Worm (Caenorhabditis elegans) whole organism, L2 larva: ENCODE results near the gene nspg-7.2.
A peak's percentile ranks its signal among the peaks of the same experiment; 100 is the strongest.

Experiments
- C34F6.9 ChIP-seq: fragments of 150-350 bp; optimal IDR thresholded peaks from 2 replicates; lab custom pipeline; 2014; ENCODE audit warnings: missing biosample characterization, missing genetic modification characterization
- R02D3.7 ChIP-seq: fragments of 150-350 bp; optimal IDR thresholded peaks from 2 replicates; lab custom pipeline; 2014; ENCODE audit warnings: missing biosample characterization, missing genetic modification characterization
- Y55F3AM.14 ChIP-seq: fragments of 200-800 bp; sonication (Bioruptor generic); optimal IDR thresholded peaks from 2 replicates; lab custom pipeline; 2018; ENCODE audit warnings: mild to moderate bottlenecking, missing genetic modification characterization, missing compliant biosample characterization
- ZK546.5 ChIP-seq: sonication (generic microtip); optimal IDR thresholded peaks from 2 replicates; lab custom pipeline; 2017; ENCODE audit warnings: missing biosample characterization, missing genetic modification characterization
- alr-1 ChIP-seq: fragments of 150-350 bp; optimal IDR thresholded peaks from 2 replicates; lab custom pipeline; 2014; ENCODE audit warnings: missing biosample characterization, missing genetic modification characterization
- aly-2 ChIP-seq: fragments of 150-350 bp; optimal IDR thresholded peaks from 2 replicates; lab custom pipeline; 2014; ENCODE audit warnings: missing biosample characterization, missing genetic modification characterization
- blmp-1 ChIP-seq: sonication (generic microtip); optimal IDR thresholded peaks from 2 replicates; lab custom pipeline; 2017; ENCODE audit warnings: missing genetic modification characterization, mild to moderate bottlenecking, missing compliant biosample characterization, antibody characterized with exemption, moderate library complexity; ENCODE audit not compliant: insufficient read depth
- ceh-82 ChIP-seq: fragments of 150-350 bp; optimal IDR thresholded peaks from 2 replicates; lab custom pipeline; 2014; ENCODE audit warnings: missing biosample characterization, missing genetic modification characterization
- dmd-4 ChIP-seq: sonication (generic microtip); optimal IDR thresholded peaks from 2 replicates; lab custom pipeline; 2017; ENCODE audit warnings: missing biosample characterization, missing genetic modification characterization
- egl-27 ChIP-seq: sonication (generic microtip); optimal IDR thresholded peaks from 3 replicates; lab custom pipeline; 2017; ENCODE audit warnings: missing biosample characterization, missing genetic modification reagents, missing genetic modification characterization
- elt-1 ChIP-seq: fragments of 150-350 bp; optimal IDR thresholded peaks from 2 replicates; lab custom pipeline; 2014; ENCODE audit warnings: missing biosample characterization, missing genetic modification characterization
- elt-3 ChIP-seq: sonication (generic microtip); optimal IDR thresholded peaks from 2 replicates; lab custom pipeline; 2017; ENCODE audit warnings: missing biosample characterization, missing genetic modification characterization
- fos-1 ChIP-seq: fragments of 150-350 bp; optimal IDR thresholded peaks from 2 replicates; lab custom pipeline; 2014; ENCODE audit warnings: missing biosample characterization, missing genetic modification characterization
- gmeb-1 ChIP-seq: fragments of 150-350 bp; optimal IDR thresholded peaks from 2 replicates; lab custom pipeline; 2014; ENCODE audit warnings: missing biosample characterization, missing genetic modification characterization
- lin-11 ChIP-seq: fragments of 150-350 bp; sonication (generic microtip); optimal IDR thresholded peaks from 2 replicates; lab custom pipeline; 2014; ENCODE audit warnings: missing biosample characterization, missing genetic modification characterization, inconsistent platforms, mixed read lengths
- lin-13 ChIP-seq: fragments of 150-350 bp; optimal IDR thresholded peaks from 2 replicates; lab custom pipeline; 2014; ENCODE audit warnings: missing biosample characterization, missing genetic modification reagents, missing genetic modification characterization
- lsy-2 ChIP-seq, 2 experiments: fragments of 150-350 bp in 1 of 2; sonication (generic microtip) in 1 of 2; optimal IDR thresholded peaks; 2 replicates each; lab custom pipeline; 2014 to 2017; ENCODE audit warnings: missing biosample characterization in 2 of 2, missing genetic modification characterization in 2 of 2
- mab-5 ChIP-seq: fragments of 150-350 bp; optimal IDR thresholded peaks from 2 replicates; lab custom pipeline; 2014; ENCODE audit warnings: missing biosample characterization, missing genetic modification characterization
- mbf-1 ChIP-seq: sonication (generic microtip); optimal IDR thresholded peaks from 2 replicates; lab custom pipeline; 2017; ENCODE audit warnings: missing biosample characterization, missing genetic modification characterization
- mdl-1 ChIP-seq, 2 experiments: fragments of 150-350 bp in 1 of 2; sonication (generic microtip) in 1 of 2; optimal IDR thresholded peaks; 2 replicates each; lab custom pipeline; 2017; ENCODE audit warnings: missing biosample characterization in 2 of 2, missing genetic modification characterization in 2 of 2
- nhr-10 ChIP-seq: sonication (generic microtip); optimal IDR thresholded peaks from 2 replicates; lab custom pipeline; 2017; ENCODE audit warnings: missing biosample characterization, missing genetic modification characterization
- nhr-11 ChIP-seq: fragments of 150-350 bp; optimal IDR thresholded peaks from 2 replicates; lab custom pipeline; 2014; ENCODE audit warnings: missing biosample characterization, missing genetic modification characterization
- nhr-12 ChIP-seq: fragments of 150-350 bp; optimal IDR thresholded peaks from 2 replicates; lab custom pipeline; 2014; ENCODE audit warnings: missing biosample characterization, missing genetic modification characterization
- nhr-129 ChIP-seq: fragments of 150-350 bp; optimal IDR thresholded peaks from 2 replicates; lab custom pipeline; 2014; ENCODE audit warnings: missing biosample characterization, missing genetic modification characterization
- nhr-23 ChIP-seq: fragments of 150-350 bp; optimal IDR thresholded peaks from 2 replicates; lab custom pipeline; 2014; ENCODE audit warnings: missing biosample characterization, missing genetic modification reagents, missing genetic modification characterization
- nhr-237 ChIP-seq: fragments of 150-350 bp; optimal IDR thresholded peaks from 2 replicates; lab custom pipeline; 2014; ENCODE audit warnings: missing biosample characterization, missing genetic modification characterization
- nhr-25 ChIP-seq: fragments of 150-350 bp; sonication (generic microtip); optimal IDR thresholded peaks from 3 replicates; lab custom pipeline; 2014; ENCODE audit warnings: missing biosample characterization, missing genetic modification characterization
- nhr-77 ChIP-seq: fragments of 150-350 bp; optimal IDR thresholded peaks from 2 replicates; lab custom pipeline; 2014; ENCODE audit warnings: missing biosample characterization, missing genetic modification characterization
- peb-1 ChIP-seq: fragments of 150-350 bp; optimal IDR thresholded peaks from 2 replicates; lab custom pipeline; 2014; ENCODE audit warnings: missing biosample characterization, missing genetic modification characterization
- sem-4 ChIP-seq: fragments of 150-350 bp; optimal IDR thresholded peaks from 2 replicates; lab custom pipeline; 2014; ENCODE audit warnings: missing biosample characterization, missing genetic modification reagents, missing genetic modification characterization
- skn-1 ChIP-seq: sonication (generic microtip); optimal IDR thresholded peaks from 2 replicates; lab custom pipeline; 2017; ENCODE audit warnings: missing biosample characterization, missing genetic modification characterization
- sma-3 ChIP-seq: sonication (generic microtip); optimal IDR thresholded peaks from 2 replicates; lab custom pipeline; 2016; ENCODE audit warnings: missing genetic modification reagents, missing genetic modification characterization, missing compliant biosample characterization
- sma-9 ChIP-seq, 2 experiments: fragments of 150-350 bp in 1 of 2; sonication (generic microtip) in 1 of 2; optimal IDR thresholded peaks; 2 replicates each; lab custom pipeline; 2014 to 2016; ENCODE audit warnings: missing genetic modification characterization in 2 of 2, mild to moderate bottlenecking in 1 of 2, missing biosample characterization in 1 of 2, missing compliant biosample characterization in 1 of 2, missing genetic modification reagents in 1 of 2, moderate library complexity in 1 of 2
- snpc-4 ChIP-seq: fragments of 150-350 bp; optimal IDR thresholded peaks from 2 replicates; lab custom pipeline; 2014; ENCODE audit warnings: missing biosample characterization, missing genetic modification characterization
- unc-39 ChIP-seq: fragments of 150-350 bp; optimal IDR thresholded peaks from 2 replicates; lab custom pipeline; 2014; ENCODE audit warnings: missing biosample characterization, missing genetic modification characterization
- unc-55 ChIP-seq: fragments of 150-350 bp; sonication (generic microtip); optimal IDR thresholded peaks from 3 replicates; lab custom pipeline; 2014; ENCODE audit warnings: missing biosample characterization, missing genetic modification reagents, missing genetic modification characterization
- unc-62 ChIP-seq: fragments of 150-350 bp; optimal IDR thresholded peaks from 2 replicates; lab custom pipeline; 2014; ENCODE audit warnings: missing biosample characterization, missing genetic modification reagents, missing genetic modification characterization
- zag-1 ChIP-seq: fragments of 150-350 bp; optimal IDR thresholded peaks from 2 replicates; lab custom pipeline; 2014; ENCODE audit warnings: missing biosample characterization, missing genetic modification characterization
- ztf-1 ChIP-seq: fragments of 200-800 bp; sonication (Bioruptor generic); conservative IDR thresholded peaks from 2 replicates; pipeline ENCODE4 v1.3.6; 2022; ENCODE audit warnings: missing genetic modification characterization, missing compliant biosample characterization
- ztf-11 ChIP-seq: sonication (generic microtip); optimal IDR thresholded peaks from 2 replicates; lab custom pipeline; 2017; ENCODE audit warnings: missing biosample characterization, missing genetic modification characterization
- ztf-4 ChIP-seq: fragments of 150-350 bp; optimal IDR thresholded peaks from 2 replicates; lab custom pipeline; 2014; ENCODE audit warnings: missing biosample characterization, missing genetic modification characterization

nspg-7.2 gene

ce11 chrIII:3249038-3249420, 9.2 kb downstream of the nspg-7.2 start:
- TF ChIP-seq lsy-2 (tag; optimal IDR thresholded peaks at IDR 0.05; lab: Kevin White, UChicago) (no peak), Y55F3AM.14 (GFP tag; lab: Kevin White, UChicago) (peak; percentile 30), elt-3 (tag; lab: Kevin White, UChicago) (no peak), egl-27 (no peak), zag-1 (no peak), dmd-4 (tag; lab: Kevin White, UChicago) (no peak), lin-11 (tag; lab: Kevin White, UChicago) (no peak), skn-1 (tag; lab: Kevin White, UChicago) (no peak), sem-4 (tag; lab: Kevin White, UChicago) (no peak), nhr-23 (tag; lab: Kevin White, UChicago) (no peak), sma-3 (peak; percentile 16), peb-1 (no peak), unc-62 (GFP tag; lab: Kevin White, UChicago) (no peak), aly-2 (tag; lab: Kevin White, UChicago) (no peak), snpc-4 (tag; lab: Kevin White, UChicago) (no peak), fos-1 (tag; lab: Kevin White, UChicago) (no peak), unc-55 (GFP tag; lab: Kevin White, UChicago) (peak; percentile 7), nhr-77 (no peak), sma-9 (GFP tag; optimal IDR thresholded peaks at IDR 0.05; lab: Kevin White, UChicago) (no peak), sma-9 (tag; optimal IDR thresholded peaks at IDR 0.05; lab: Kevin White, UChicago) (no peak), nhr-237 (no peak), nhr-12 (tag; lab: Kevin White, UChicago) (no peak), mdl-1 (tag; optimal IDR thresholded peaks at IDR 0.05; lab: Kevin White, UChicago) (no peak), gmeb-1 (tag; lab: Kevin White, UChicago) (no peak), blmp-1 (tag; lab: Kevin White, UChicago) (no peak)

ce11 chrIII:3248307-3249037, 9.7 kb downstream of the nspg-7.2 start, which contains the start of gene nduf-9:
TSS of gene nduf-9 (minus strand) at chrIII:3248575.
- TF ChIP-seq mdl-1 (tag; optimal IDR thresholded peaks at IDR 0.05; lab: Kevin White, UChicago) (no peak), nhr-12 (tag; lab: Kevin White, UChicago) (no peak), nhr-129 (peak; percentile 30), aly-2 (tag; lab: Kevin White, UChicago) (no peak), unc-62 (GFP tag; lab: Kevin White, UChicago) (no peak), nhr-10 (tag; lab: Kevin White, UChicago) (no peak), dmd-4 (tag; lab: Kevin White, UChicago) (no peak), mab-5 (tag; lab: Kevin White, UChicago) (no peak), blmp-1 (tag; lab: Kevin White, UChicago) (no peak), sem-4 (tag; lab: Kevin White, UChicago) (no peak), ztf-4 (no peak), elt-1 (tag; lab: Kevin White, UChicago) (no peak), R02D3.7 (no peak), nhr-237 (no peak), ZK546.5 (tag; lab: Kevin White, UChicago) (no peak), nhr-25 (tag; lab: Kevin White, UChicago) (no peak), lin-13 (GFP tag; lab: Kevin White, UChicago) (peak; percentile 40), gmeb-1 (tag; lab: Kevin White, UChicago) (peak; percentile 16), lsy-2 (tag; optimal IDR thresholded peaks at IDR 0.05; lab: Kevin White, UChicago) (peak; percentile 84 to 96), Y55F3AM.14 (GFP tag; lab: Kevin White, UChicago) (no peak), alr-1 (no peak), lin-11 (tag; lab: Kevin White, UChicago) (no peak), nhr-23 (tag; lab: Kevin White, UChicago) (no peak), nhr-11 (tag; lab: Kevin White, UChicago) (no peak), nhr-77 (no peak), ztf-11 (tag; lab: Kevin White, UChicago) (no peak), elt-3 (tag; lab: Kevin White, UChicago) (no peak), C34F6.9 (tag; lab: Kevin White, UChicago) (peak; percentile 55), unc-39 (no peak), snpc-4 (tag; lab: Kevin White, UChicago) (no peak), peb-1 (no peak), mbf-1 (no peak), sma-9 (GFP tag; optimal IDR thresholded peaks at IDR 0.05; lab: Kevin White, UChicago) (no peak), sma-9 (tag; optimal IDR thresholded peaks at IDR 0.05; lab: Kevin White, UChicago) (no peak), unc-55 (GFP tag; lab: Kevin White, UChicago) (peak; percentile 13), sma-3 (no peak), ceh-82 (tag; lab: Kevin White, UChicago) (no peak), ztf-1 (no peak)
